Worm (Caenorhabditis elegans) whole organism, L3 larva: ENCODE data around the gene E04F6.6.

Source experiments
- aly-2 ChIP-seq: fragments of 150-350 bp; optimal IDR thresholded peaks from 2 replicates; lab custom pipeline; 2014; ENCODE audit warnings: missing biosample characterization, missing genetic modification characterization
- ceh-16 ChIP-seq: sonication (generic microtip); optimal IDR thresholded peaks from 2 replicates; lab custom pipeline; 2017; ENCODE audit warnings: missing biosample characterization, missing genetic modification characterization
- ceh-28 ChIP-seq: fragments of 150-350 bp; optimal IDR thresholded peaks from 2 replicates; lab custom pipeline; 2014; ENCODE audit warnings: missing biosample characterization, missing genetic modification reagents, missing genetic modification characterization
- ceh-82 ChIP-seq: fragments of 150-350 bp; optimal IDR thresholded peaks from 2 replicates; lab custom pipeline; 2014; ENCODE audit warnings: missing biosample characterization, missing genetic modification characterization
- ceh-9 ChIP-seq: sonication (generic microtip); optimal IDR thresholded peaks from 2 replicates; lab custom pipeline; 2018; ENCODE audit warnings: missing biosample characterization, missing genetic modification characterization
- daf-12 ChIP-seq: fragments of 150-350 bp; optimal IDR thresholded peaks from 2 replicates; lab custom pipeline; 2014; ENCODE audit warnings: missing biosample characterization, missing genetic modification reagents, missing genetic modification characterization
- egl-27 ChIP-seq: sonication (generic microtip); optimal IDR thresholded peaks from 4 replicates; lab custom pipeline; 2017; ENCODE audit warnings: missing biosample characterization, missing genetic modification reagents, missing genetic modification characterization
- elt-1 ChIP-seq: fragments of 150-350 bp; optimal IDR thresholded peaks from 2 replicates; lab custom pipeline; 2014; ENCODE audit warnings: missing biosample characterization, missing genetic modification characterization
- elt-2 ChIP-seq: sonication (generic microtip); optimal IDR thresholded peaks from 2 replicates; lab custom pipeline; 2016; ENCODE audit warnings: missing genetic modification reagents, mild to moderate bottlenecking, missing genetic modification characterization, missing compliant biosample characterization
- elt-3 ChIP-seq, 3 experiments: fragments of 150-350 bp in 1 of 3; sonication (generic microtip) in 2 of 3; optimal IDR thresholded peaks; 2 replicates in 2 of 3; 4 replicates in 1 of 3; lab custom pipeline; 2014 to 2017; ENCODE audit warnings: missing biosample characterization in 3 of 3, missing genetic modification characterization in 3 of 3
- eor-1 ChIP-seq, 2 experiments: fragments of 150-350 bp; optimal IDR thresholded peaks; 2 replicates each; lab custom pipeline; 2014 to 2018; ENCODE audit warnings: missing biosample characterization in 2 of 2, missing genetic modification characterization in 2 of 2
- fkh-10 ChIP-seq: sonication (generic microtip); optimal IDR thresholded peaks from 2 replicates; lab custom pipeline; 2017; ENCODE audit warnings: missing biosample characterization, missing genetic modification reagents, missing genetic modification characterization
- fos-1 ChIP-seq: fragments of 150-350 bp; optimal IDR thresholded peaks from 2 replicates; lab custom pipeline; 2014; ENCODE audit warnings: missing biosample characterization, missing genetic modification characterization
- lin-15B ChIP-seq: fragments of 150-350 bp; optimal IDR thresholded peaks from 2 replicates; lab custom pipeline; 2014; ENCODE audit warnings: missing biosample characterization, missing genetic modification characterization
- lin-39 ChIP-seq: fragments of 150-350 bp; optimal IDR thresholded peaks from 2 replicates; lab custom pipeline; 2018; ENCODE audit warnings: missing biosample characterization, missing genetic modification reagents, missing genetic modification characterization
- lsy-12 ChIP-seq: sonication (generic microtip); optimal IDR thresholded peaks from 2 replicates; lab custom pipeline; 2016; ENCODE audit warnings: mild to moderate bottlenecking, missing genetic modification characterization, missing compliant biosample characterization
- mdl-1 ChIP-seq: fragments of 150-350 bp; optimal IDR thresholded peaks from 2 replicates; lab custom pipeline; 2014; ENCODE audit warnings: missing biosample characterization, missing genetic modification characterization
- mml-1 ChIP-seq: fragments of 150-350 bp; sonication (generic microtip); optimal IDR thresholded peaks from 3 replicates; lab custom pipeline; 2014; ENCODE audit warnings: missing biosample characterization, missing genetic modification characterization
- nfya-1 ChIP-seq: sonication (generic microtip); optimal IDR thresholded peaks from 2 replicates; lab custom pipeline; 2017; ENCODE audit warnings: missing genetic modification characterization, mild to moderate bottlenecking, missing compliant biosample characterization, antibody characterized with exemption, moderate library complexity; ENCODE audit not compliant: insufficient read depth
- nhr-11 ChIP-seq: fragments of 150-350 bp; optimal IDR thresholded peaks from 2 replicates; lab custom pipeline; 2014; ENCODE audit warnings: missing biosample characterization, missing genetic modification characterization
- nhr-23 ChIP-seq: fragments of 150-350 bp; optimal IDR thresholded peaks from 2 replicates; lab custom pipeline; 2014; ENCODE audit warnings: missing biosample characterization, missing genetic modification reagents, missing genetic modification characterization
- nhr-237 ChIP-seq: fragments of 150-350 bp; optimal IDR thresholded peaks from 2 replicates; lab custom pipeline; 2014; ENCODE audit warnings: missing biosample characterization, missing genetic modification characterization
- nhr-25 ChIP-seq: sonication (generic microtip); optimal IDR thresholded peaks from 2 replicates; lab custom pipeline; 2017; ENCODE audit warnings: missing biosample characterization, missing genetic modification characterization
- nhr-43 ChIP-seq: sonication (generic microtip); optimal IDR thresholded peaks from 2 replicates; lab custom pipeline; 2016; ENCODE audit warnings: mild to moderate bottlenecking, missing genetic modification characterization, missing compliant biosample characterization; ENCODE audit not compliant: poor library complexity, severe bottlenecking
- nhr-67 ChIP-seq: fragments of 150-350 bp; optimal IDR thresholded peaks from 2 replicates; lab custom pipeline; 2014; ENCODE audit warnings: missing biosample characterization, missing genetic modification characterization
- nhr-76 ChIP-seq: fragments of 150-350 bp; sonication (generic microtip); optimal IDR thresholded peaks from 5 replicates; lab custom pipeline; 2014; ENCODE audit warnings: missing biosample characterization, missing genetic modification characterization
- pha-4 ChIP-seq: fragments of 150-350 bp; optimal IDR thresholded peaks from 2 replicates; lab custom pipeline; 2014; ENCODE audit warnings: missing biosample characterization, missing genetic modification reagents, missing genetic modification characterization
- pqm-1 ChIP-seq: fragments of 150-350 bp; optimal IDR thresholded peaks from 2 replicates; lab custom pipeline; 2017; ENCODE audit warnings: missing biosample characterization, missing genetic modification characterization, inconsistent platforms
- skn-1 ChIP-seq: fragments of 150-350 bp; optimal IDR thresholded peaks from 2 replicates; lab custom pipeline; 2014; ENCODE audit warnings: missing biosample characterization, missing genetic modification characterization
- snpc-4 ChIP-seq: fragments of 150-350 bp; optimal IDR thresholded peaks from 2 replicates; lab custom pipeline; 2014; ENCODE audit warnings: missing biosample characterization, missing genetic modification characterization
- unc-39 ChIP-seq: sonication (generic microtip); optimal IDR thresholded peaks from 4 replicates; lab custom pipeline; 2017; ENCODE audit warnings: missing biosample characterization, missing genetic modification characterization

Gene E04F6.6

DNA sequence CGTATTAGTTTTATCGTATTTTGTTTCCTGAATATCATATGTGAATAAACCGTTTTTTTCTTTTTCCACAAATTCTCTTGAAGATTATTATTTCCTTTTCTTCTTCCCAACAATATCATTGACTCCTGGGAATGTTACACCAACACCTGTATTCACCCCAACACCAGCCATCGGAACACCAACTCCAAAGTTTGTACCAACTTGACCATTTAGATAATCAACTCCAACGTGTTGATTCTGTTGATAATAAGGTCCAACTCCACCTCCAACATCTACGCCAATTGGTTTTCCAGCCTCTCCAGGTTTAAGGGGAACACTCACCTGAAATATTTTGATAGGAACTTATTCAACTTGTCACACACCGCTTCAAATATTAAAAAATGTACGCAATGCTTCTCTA lies 1.9 kb downstream of the E04F6.6 start:
- TF ChIP-seq mml-1 (no peak), lin-15B (no peak), eor-1 (tag; optimal IDR thresholded peaks at IDR 0.05; lab: Kevin White, UChicago) (no peak), pqm-1 (tag; lab: Kevin White, UChicago) (peak; percentile 8), elt-2 (tag; lab: Kevin White, UChicago) (peak; percentile 8), nfya-1 (tag; lab: Kevin White, UChicago) (no peak), ceh-9 (tag; lab: Kevin White, UChicago) (no peak)

DNA sequence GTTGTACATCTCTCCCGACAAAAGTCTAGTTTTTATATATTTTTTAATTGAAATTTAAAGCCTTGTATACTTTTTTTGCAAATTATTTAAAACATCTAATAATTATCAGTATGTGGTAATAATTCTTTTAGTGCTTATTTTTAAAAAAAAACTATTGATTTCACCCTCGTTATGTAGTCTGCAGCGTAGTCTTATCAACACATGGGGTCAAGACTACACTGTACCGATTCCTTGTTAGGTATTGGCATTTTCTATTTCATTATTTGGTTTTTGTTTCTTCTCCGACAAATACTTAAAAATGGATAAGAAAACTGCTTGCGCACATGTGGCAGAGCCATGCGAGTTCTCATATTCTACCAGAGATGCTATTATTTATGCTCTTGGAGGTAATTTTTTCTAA lies 3.3 kb downstream of the E04F6.6 start, which contains the start of gene maoc-1:
maoc-1 (plus strand) TSS at position 237 of the 400 bp plus-strand sequence.
- TF ChIP-seq elt-2 (tag; lab: Kevin White, UChicago) (peak; percentile 69), pqm-1 (tag; lab: Kevin White, UChicago) (peak; percentile 74), pha-4 (tag; lab: Kevin White, UChicago) (peak; percentile 41), nhr-11 (tag; lab: Kevin White, UChicago) (no peak)

DNA sequence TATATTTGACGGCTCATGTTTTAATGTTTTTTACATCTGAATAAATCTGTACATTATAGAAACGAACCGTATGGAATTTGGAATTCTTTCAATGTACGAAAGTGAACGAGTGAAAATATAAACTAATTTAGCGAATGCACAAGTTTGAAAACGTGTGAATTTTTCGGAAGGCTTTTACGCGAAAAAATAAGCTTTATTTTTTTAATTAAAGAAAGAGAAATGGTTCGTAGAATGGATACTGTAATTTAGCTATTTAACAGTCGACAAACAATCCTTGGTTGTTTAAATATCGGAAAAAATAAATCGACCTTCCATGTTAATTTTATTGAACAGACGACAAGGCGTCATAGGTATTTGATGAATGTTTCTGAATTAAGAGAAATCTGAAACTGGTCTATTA lies 3.8 kb downstream of the E04F6.6 start, which contains the start of gene acdh-12:
acdh-12 (minus strand) TSS at position 101 of the 400 bp plus-strand sequence.
- TF ChIP-seq pha-4 (tag; lab: Kevin White, UChicago) (no peak), ceh-28 (tag; lab: Kevin White, UChicago) (no peak), nhr-25 (tag; lab: Kevin White, UChicago) (no peak), ceh-16 (no peak), lsy-12 (tag; lab: Kevin White, UChicago) (no peak), ceh-9 (tag; lab: Kevin White, UChicago) (no peak), nhr-237 (tag; lab: Kevin White, UChicago) (no peak), elt-2 (tag; lab: Kevin White, UChicago) (no peak)

DNA sequence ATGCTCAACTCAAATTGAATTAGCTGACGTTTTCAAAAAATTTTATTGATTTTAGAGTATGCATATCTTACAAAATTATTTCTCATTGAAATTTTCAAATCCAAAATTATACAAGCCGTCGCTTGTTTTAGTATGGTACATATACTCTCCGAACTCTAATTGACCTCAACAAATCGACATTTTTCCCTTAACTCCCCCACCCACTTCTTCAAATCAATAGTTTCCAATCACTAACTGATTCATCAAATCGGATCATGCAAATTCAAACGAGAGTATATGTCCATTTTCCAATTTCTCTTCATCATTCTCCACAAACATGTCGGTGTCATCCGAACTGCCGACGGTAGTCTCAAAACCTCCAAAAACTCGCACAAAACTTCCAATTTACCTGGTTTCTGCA lies 10.2 kb downstream of the E04F6.6 start, which contains the start of gene E04F6.4:
E04F6.4 (plus strand) TSS at position 301 of the 400 bp plus-strand sequence.
- no peak for TF ChIP-seq mdl-1 (tag; lab: Kevin White, UChicago)
- no peak for TF ChIP-seq nhr-237 (tag; lab: Kevin White, UChicago)
- no peak for TF ChIP-seq lin-39 (tag; lab: Kevin White, UChicago)
- TF ChIP-seq fkh-10 (GFP tag; lab: Kevin White, UChicago), result no peak
- TF ChIP-seq snpc-4 (tag; lab: Kevin White, UChicago), result no peak
- TF ChIP-seq lin-15B, result no peak
- TF ChIP-seq elt-1 (tag; lab: Kevin White, UChicago), result no peak
- no peak for TF ChIP-seq aly-2 (tag; lab: Kevin White, UChicago)
- TF ChIP-seq elt-3 (tag; optimal IDR thresholded peaks at IDR 0.05; lab: Kevin White, UChicago), result no peak
- TF ChIP-seq skn-1 (tag; lab: Kevin White, UChicago), result no peak
- no peak for TF ChIP-seq egl-27 (tag; lab: Kevin White, UChicago)

DNA sequence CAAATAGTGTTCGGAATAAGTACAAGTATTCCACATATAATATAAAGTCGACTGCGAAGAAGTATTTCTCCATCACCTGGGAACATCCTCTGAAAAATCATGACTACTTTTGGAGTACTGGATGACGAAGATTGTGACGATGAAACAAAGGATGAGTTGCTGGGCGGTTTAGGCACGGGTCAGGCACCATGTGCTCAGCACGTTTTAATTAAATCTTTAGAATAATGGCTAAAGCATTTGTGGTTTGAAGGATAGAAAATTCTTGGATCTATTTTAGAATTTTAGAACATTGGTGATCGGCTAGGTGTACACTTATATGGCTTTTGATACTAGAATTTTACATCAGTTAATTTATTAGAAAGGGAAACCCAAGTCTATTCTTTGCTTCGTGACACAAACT lies 12.3 kb downstream of the E04F6.6 start, which contains the start of gene C27H5.6:
C27H5.6 (minus strand) TSS at position 101 of the 400 bp plus-strand sequence.
- TF ChIP-seq aly-2 (tag; lab: Kevin White, UChicago) (no peak), fos-1 (tag; lab: Kevin White, UChicago) (no peak), skn-1 (tag; lab: Kevin White, UChicago) (no peak), nhr-25 (tag; lab: Kevin White, UChicago) (no peak)

DNA sequence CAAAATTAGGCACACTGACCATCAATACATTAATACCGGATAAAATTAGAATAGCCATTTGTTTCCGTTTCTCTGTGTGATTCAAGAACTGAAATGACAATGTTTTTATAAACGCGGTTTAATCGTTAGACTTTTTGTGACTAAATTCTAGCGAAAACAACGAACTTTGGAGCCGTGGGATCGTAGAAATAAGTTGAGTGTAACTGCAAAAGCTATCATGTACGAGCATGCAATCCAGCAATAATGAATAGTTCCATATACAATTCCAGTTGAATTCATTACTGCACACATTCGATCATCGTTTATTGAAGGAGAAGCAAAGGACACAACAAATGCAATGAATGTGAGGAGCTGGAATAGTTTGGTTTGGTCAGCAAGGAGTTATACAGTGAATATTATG lies 13.2 kb downstream of the E04F6.6 start:
- TF ChIP-seq nfya-1 (tag; lab: Kevin White, UChicago) (no peak), unc-39 (no peak), daf-12 (tag; lab: Kevin White, UChicago) (no peak), ceh-82 (tag; lab: Kevin White, UChicago) (no peak), nhr-67 (no peak), nhr-43 (tag; lab: Kevin White, UChicago) (no peak), nhr-76 (no peak), pqm-1 (tag; lab: Kevin White, UChicago) (no peak), lsy-12 (tag; lab: Kevin White, UChicago) (no peak), egl-27 (tag; lab: Kevin White, UChicago) (no peak), nhr-23 (no peak), snpc-4 (tag; lab: Kevin White, UChicago) (no peak), fos-1 (tag; lab: Kevin White, UChicago) (no peak), nhr-11 (tag; lab: Kevin White, UChicago) (no peak), eor-1 (tag; optimal IDR thresholded peaks at IDR 0.05; lab: Kevin White, UChicago) (no peak)
- TF ChIP-seq, all 47 proteins: peak for 0
